Worm (Caenorhabditis elegans) whole organism, mixed stage, embryonic: ENCODE measurements around the gene ida-1.

Experiments
- mep-1 ChIP-seq: fragments of 150-350 bp; optimal IDR thresholded peaks from 2 replicates; lab custom pipeline; 2017; ENCODE audit warnings: missing biosample characterization, missing genetic modification reagents, missing genetic modification characterization, inconsistent platforms
- unc-62 ChIP-seq: fragments of 150-350 bp; optimal IDR thresholded peaks from 2 replicates; lab custom pipeline; 2014; ENCODE audit warnings: missing biosample characterization, missing genetic modification reagents, missing genetic modification characterization
- ztf-11 ChIP-seq: fragments of 150-350 bp; optimal IDR thresholded peaks from 2 replicates; lab custom pipeline; 2014; ENCODE audit warnings: missing biosample characterization, missing genetic modification characterization

ce11 chrIII:5708024-5708423 is 47.3 kb upstream of the ida-1 start:
- no peak for TF ChIP-seq mep-1 (tag; lab: Kevin White, UChicago)
- no peak for TF ChIP-seq ztf-11 (tag; lab: Kevin White, UChicago)
- TF ChIP-seq unc-62 (GFP tag; lab: Kevin White, UChicago) = no peak
